Fruit fly (Drosophila melanogaster): Measurements from ENCODE around the gene Bdp1.

Gene Bdp1

DNA sequence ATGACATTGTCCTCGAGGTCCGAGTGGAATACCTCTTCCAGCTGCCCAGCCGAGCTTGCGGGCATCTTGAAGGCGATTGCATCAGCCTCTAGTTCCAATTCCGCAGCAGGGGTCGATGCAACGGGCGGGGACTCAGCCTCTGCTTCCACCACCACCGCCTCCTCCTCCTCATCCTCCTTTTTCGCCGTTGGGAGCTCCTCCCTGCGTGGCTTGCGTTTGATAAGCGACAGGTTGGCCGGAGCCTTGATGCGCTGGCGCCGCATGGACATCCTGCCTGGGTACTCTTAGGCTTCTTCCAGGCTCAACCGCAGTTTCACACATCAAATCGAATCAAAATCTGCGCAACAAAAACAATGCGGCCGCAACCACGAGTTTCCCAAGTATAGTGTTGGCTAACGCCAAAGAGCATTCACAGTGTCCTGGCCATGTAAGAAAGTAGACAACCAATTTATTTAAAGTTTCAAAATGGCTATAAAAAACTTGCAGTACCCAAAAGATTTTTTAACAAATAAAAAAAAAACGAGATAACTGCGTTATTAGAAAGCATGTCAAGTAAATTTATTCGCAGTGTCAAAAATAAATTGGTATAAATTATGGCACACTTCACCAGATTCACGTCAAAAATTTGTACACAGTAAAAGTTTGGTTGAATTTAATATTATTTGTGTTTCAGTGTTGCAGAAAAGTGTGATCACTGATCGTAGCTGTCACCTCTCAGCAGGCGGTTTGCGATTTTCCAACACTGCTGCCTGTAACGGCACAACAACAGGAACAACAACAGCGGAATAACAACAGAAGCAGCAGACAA lies at the start of gene Bdp1, which contains the start of gene CG6565:
Gene Bdp1, minus strand, starts transcription at position 456 of the 808 bp plus-strand sequence.
Gene CG6565, plus strand, starts transcription at position 585 of the 808 bp plus-strand sequence.
- TF ChIP-seq CG17806 (tag; optimal IDR thresholded peaks at IDR 0.05) (peak; percentile 93), CG15710 (tag; optimal IDR thresholded peaks at IDR 0.05) (peak; percentile 96), CG8159 (tag; optimal IDR thresholded peaks at IDR 0.05) (peak; percentile 96), fd96Ca (GFP tag; IDR thresholded peaks at IDR 0.05) (peak; percentile 93), Pif1A (GFP tag; optimal IDR thresholded peaks at IDR 0.05) (no peak), CG8301 (tag; optimal IDR thresholded peaks at IDR 0.05) (peak; percentile 93), CG4496 (GFP tag; IDR thresholded peaks at IDR 0.05) (peak; percentile 92), rn (GFP tag; IDR thresholded peaks at IDR 0.05) (peak; percentile 90), Pif1B (GFP tag; optimal IDR thresholded peaks at IDR 0.05) (peak; percentile 94), CG10348 (GFP tag; IDR thresholded peaks at IDR 0.05) (peak; percentile 90), CG34367 (tag; optimal IDR thresholded peaks at IDR 0.05) (peak; percentile 92), Snoo (tag; optimal IDR thresholded peaks at IDR 0.05) (peak; percentile 96), CG14655 (GFP tag; optimal IDR thresholded peaks at IDR 0.05) (peak; percentile 97), Ets98B (GFP tag; IDR thresholded peaks at IDR 0.05) (peak; percentile 90), EcR (GFP tag; optimal IDR thresholded peaks at IDR 0.05) (no peak), CG9948 (tag; optimal IDR thresholded peaks at IDR 0.05) (peak; percentile 97), CG12605 (GFP tag; IDR thresholded peaks at IDR 0.05) (peak; percentile 59), CG13204 (GFP tag; optimal IDR thresholded peaks at IDR 0.05) (no peak), CG32121 (GFP tag; IDR thresholded peaks at IDR 0.05) (peak; percentile 94), D1 (tag; optimal IDR thresholded peaks at IDR 0.05) (no peak), gl (tag; optimal IDR thresholded peaks at IDR 0.05) (peak; percentile 80)

DNA sequence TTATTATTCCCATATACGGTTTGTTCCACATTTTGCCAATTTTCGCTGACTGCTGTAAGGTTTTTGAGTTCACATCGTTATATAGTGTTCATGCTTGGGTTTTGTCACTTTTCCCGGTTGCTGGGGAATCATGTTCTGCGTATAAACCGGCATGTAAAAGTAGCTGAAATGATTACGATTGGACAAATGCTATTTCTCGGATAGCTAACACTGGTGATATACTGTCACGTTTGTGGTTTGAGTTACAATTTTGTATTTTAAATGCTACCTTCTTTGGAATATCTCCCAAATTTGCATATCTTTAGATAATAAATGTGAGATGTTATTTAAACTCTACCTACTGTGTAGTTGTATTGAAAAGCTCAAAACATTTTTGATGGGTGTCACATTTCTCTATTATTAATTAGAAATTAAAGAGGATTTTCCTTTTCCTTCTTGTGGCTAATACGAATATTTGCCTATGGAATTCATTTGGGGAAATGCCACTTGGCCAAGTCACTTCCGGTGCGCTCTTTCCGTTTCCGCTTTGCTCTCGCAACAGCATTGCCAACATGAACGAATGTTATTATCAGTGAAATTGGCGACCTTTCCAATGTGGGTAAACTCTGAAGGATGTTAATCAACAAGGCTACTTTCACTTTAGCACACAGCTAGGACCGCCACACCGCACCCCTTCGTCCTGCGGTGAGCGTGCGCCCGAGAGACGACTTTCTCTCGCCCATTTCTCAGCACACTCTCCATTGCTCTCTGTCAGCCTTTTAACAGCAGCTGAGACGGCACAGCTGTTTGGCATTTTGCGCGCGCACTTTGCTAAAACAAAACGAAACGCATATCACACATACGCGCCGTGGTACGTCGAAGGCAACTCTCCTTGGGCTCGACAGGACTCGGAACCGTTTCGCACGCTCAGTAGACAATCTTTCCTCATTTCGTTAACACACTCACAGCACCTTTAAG lies 41.1 kb upstream of the Bdp1 start, which contains the start of the genes CG16956, CG42784 and CG43850:
Gene CG16956, minus strand, starts transcription at position 51 of the 957 bp plus-strand sequence.
Gene CG42784, plus strand, starts transcription at position 907 of the 957 bp plus-strand sequence.
Gene CG43850, plus strand, starts transcription at position 907 of the 957 bp plus-strand sequence.
- TF ChIP-seq rn (GFP tag; IDR thresholded peaks at IDR 0.05) (no peak), Pif1A (GFP tag; optimal IDR thresholded peaks at IDR 0.05) (peak; percentile 28), CG4496 (GFP tag; IDR thresholded peaks at IDR 0.05) (0 out of 3 replicates have a peak, but pooled peaks have one; percentile 13), CG14655 (GFP tag; optimal IDR thresholded peaks at IDR 0.05) (peak; percentile 10), CG15710 (tag; optimal IDR thresholded peaks at IDR 0.05) (no peak), CG12605 (GFP tag; IDR thresholded peaks at IDR 0.05) (0 out of 2 replicates have a peak, but pooled peaks have one; percentile 12), gl (tag; optimal IDR thresholded peaks at IDR 0.05) (no peak)

DNA sequence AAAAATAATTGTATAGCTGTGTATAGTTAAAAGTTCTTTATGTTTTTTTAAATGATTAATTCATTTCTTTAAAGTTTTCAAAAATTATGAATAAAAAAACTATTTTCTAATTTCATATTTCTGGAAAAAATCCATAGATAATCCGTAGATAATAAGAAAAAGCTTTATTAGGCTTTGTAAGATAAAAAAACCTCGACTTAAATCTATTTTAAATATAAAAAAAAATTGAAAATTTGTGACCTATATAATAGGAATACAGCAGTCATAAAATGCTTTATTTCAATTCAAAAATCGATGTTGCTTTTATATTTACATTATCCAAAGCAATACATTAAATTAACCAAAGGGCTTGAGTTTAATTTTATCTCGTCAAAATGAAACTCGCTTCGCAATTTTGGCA lies 38.5 kb upstream of the Bdp1 start, which contains the start of gene Flad2:
Gene Flad2, plus strand, starts transcription at position 301 of the 400 bp plus-strand sequence.
- TF ChIP-seq CG12605 (GFP tag; IDR thresholded peaks at IDR 0.05) = no peak
- no peak for TF ChIP-seq CG14655 (GFP tag; optimal IDR thresholded peaks at IDR 0.05)
- TF ChIP-seq CG10348 (GFP tag; IDR thresholded peaks at IDR 0.05) = no peak
- TF ChIP-seq Snoo (tag; optimal IDR thresholded peaks at IDR 0.05) = no peak
- no peak for TF ChIP-seq CG9948 (tag; optimal IDR thresholded peaks at IDR 0.05)
- no peak for TF ChIP-seq gl (tag; optimal IDR thresholded peaks at IDR 0.05)
- no peak for TF ChIP-seq Ets98B (GFP tag; IDR thresholded peaks at IDR 0.05)

DNA sequence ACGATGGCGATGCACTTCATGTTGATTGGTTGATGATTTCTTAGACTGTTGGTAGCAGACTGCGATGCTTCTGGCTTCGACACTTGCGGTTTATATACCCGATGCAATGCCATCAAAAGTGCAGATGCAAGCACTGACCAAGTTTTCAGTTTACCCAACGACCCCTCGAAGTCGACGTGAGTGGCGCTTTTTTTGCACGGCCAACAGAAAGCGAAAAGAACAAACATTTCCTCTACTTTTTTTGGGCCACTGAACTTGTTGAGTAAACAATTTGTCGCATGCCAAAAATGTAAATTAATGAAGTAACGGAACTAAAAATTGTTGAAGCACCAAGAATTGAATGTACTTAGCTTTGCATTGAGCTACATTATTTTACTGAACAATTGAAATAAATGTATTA lies 37.9 kb upstream of the Bdp1 start, which contains the start of gene Vm34Ca:
Gene Vm34Ca, minus strand, starts transcription at position 66 of the 400 bp plus-strand sequence.
- TF ChIP-seq Pif1B (GFP tag; optimal IDR thresholded peaks at IDR 0.05) = no peak
- no peak for TF ChIP-seq D1 (tag; optimal IDR thresholded peaks at IDR 0.05)
- no peak for TF ChIP-seq CG4496 (GFP tag; IDR thresholded peaks at IDR 0.05)
- no peak for TF ChIP-seq CG14655 (GFP tag; optimal IDR thresholded peaks at IDR 0.05)

DNA sequence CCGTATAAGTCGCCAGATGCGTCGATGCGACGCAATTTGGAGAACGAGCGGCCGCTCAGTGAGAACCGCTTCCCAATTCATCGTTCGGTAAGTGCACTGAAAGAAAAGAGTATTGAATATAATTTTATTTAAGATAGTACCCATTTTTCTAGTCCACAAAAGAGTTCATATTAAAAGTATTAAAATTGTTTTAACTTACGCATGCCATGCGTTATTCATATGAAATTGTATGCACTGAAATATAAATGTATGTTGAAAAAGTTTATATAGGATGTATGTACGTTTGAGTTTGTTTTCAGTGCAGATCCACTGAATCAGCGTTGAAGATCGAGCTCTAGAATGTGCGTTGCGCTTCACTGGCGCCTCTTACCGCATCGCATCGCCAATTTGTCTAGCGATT lies 25.9 kb upstream of the Bdp1 start:
- TF ChIP-seq CG9948 (tag; optimal IDR thresholded peaks at IDR 0.05) = peak; percentile 2
- TF ChIP-seq CG10348 (GFP tag; IDR thresholded peaks at IDR 0.05) = no peak
- no peak for TF ChIP-seq CG12605 (GFP tag; IDR thresholded peaks at IDR 0.05)
- peak; percentile 27 for TF ChIP-seq Pif1A (GFP tag; optimal IDR thresholded peaks at IDR 0.05)
- TF ChIP-seq CG4496 (GFP tag; IDR thresholded peaks at IDR 0.05) = 0 out of 3 replicates have a peak, but pooled peaks have one; percentile 29
- TF ChIP-seq CG14655 (GFP tag; optimal IDR thresholded peaks at IDR 0.05) = peak; percentile 41
- TF ChIP-seq CG32121 (GFP tag; IDR thresholded peaks at IDR 0.05) = 0 out of 2 replicates have a peak, but pooled peaks have one; percentile 26
- TF ChIP-seq CG8301 (tag; optimal IDR thresholded peaks at IDR 0.05) = peak; percentile 35

All from whole organism, pupa.